Fruit fly (Drosophila melanogaster) whole organism, embryonic: ENCODE results near the gene fit.

Experiments used
- Aef1 ChIP-seq: fragments of 200-800 bp; sonication (Bioruptor generic); IDR thresholded peaks from 3 replicates; pipeline ENCODE4 v1.3.6; 2022; ENCODE audit warnings: missing biosample characterization, missing genetic modification characterization
- Atf6 ChIP-seq: fragments of 200-800 bp; sonication (Bioruptor generic); IDR thresholded peaks from 2 replicates; pipeline ENCODE4 v1.3.6; 2022; ENCODE audit warnings: missing biosample characterization, missing genetic modification characterization
- CG10147 ChIP-seq: fragments of 200-800 bp; sonication (Bioruptor generic); optimal IDR thresholded peaks from 2 replicates; lab custom pipeline; 2019; ENCODE audit warnings: missing biosample characterization, mild to moderate bottlenecking, missing genetic modification characterization, moderate library complexity
- CG10366 ChIP-seq: fragments of 200-800 bp; sonication (Bioruptor generic); IDR thresholded peaks from 2 replicates; pipeline ENCODE4 v1.3.6; 2022; ENCODE audit warnings: missing biosample characterization, missing genetic modification characterization
- CG10543 ChIP-seq: fragments of 200-800 bp; sonication (Bioruptor generic); optimal IDR thresholded peaks from 3 replicates; lab custom pipeline; 2017; ENCODE audit warnings: missing biosample characterization, mild to moderate bottlenecking, missing genetic modification characterization, moderate library complexity
- CG11247 ChIP-seq: fragments of 200-800 bp; sonication (Bioruptor generic); IDR thresholded peaks from 2 replicates; pipeline ENCODE4 v1.3.6; 2022; ENCODE audit warnings: missing biosample characterization, missing genetic modification characterization
- CG11398 ChIP-seq: fragments of 200-800 bp; sonication (Bioruptor generic); optimal IDR thresholded peaks from 2 replicates; lab custom pipeline; 2016; ENCODE audit warnings: missing biosample characterization, missing genetic modification characterization
- CG12769 ChIP-seq: fragments of 200-800 bp; sonication (Bioruptor generic); optimal IDR thresholded peaks from 2 replicates; lab custom pipeline; 2019; ENCODE audit warnings: missing biosample characterization, mild to moderate bottlenecking, missing genetic modification characterization, moderate library complexity
- CG14050 ChIP-seq: fragments of 200-800 bp; sonication (Bioruptor generic); IDR thresholded peaks from 3 replicates; pipeline ENCODE4 v1.3.6; 2022; ENCODE audit warnings: missing biosample characterization, missing genetic modification characterization
- CG14860 ChIP-seq: fragments of 200-800 bp; sonication (Bioruptor generic); IDR thresholded peaks from 3 replicates; pipeline ENCODE4 v1.3.6; 2022; ENCODE audit warnings: missing biosample characterization, missing genetic modification characterization; ENCODE audit not compliant: partially characterized antibody
- CG15601 ChIP-seq: fragments of 200-800 bp; sonication (Bioruptor generic); optimal IDR thresholded peaks from 3 replicates; lab custom pipeline; 2019; ENCODE audit warnings: missing biosample characterization, mild to moderate bottlenecking, missing genetic modification characterization, moderate library complexity
- CG1603 ChIP-seq: fragments of 200-800 bp; sonication (Bioruptor generic); optimal IDR thresholded peaks from 2 replicates; lab custom pipeline; 2019; ENCODE audit warnings: missing biosample characterization, mild to moderate bottlenecking, missing genetic modification characterization, moderate library complexity
- CG16863 ChIP-seq: fragments of 200-800 bp; sonication (Bioruptor generic); optimal IDR thresholded peaks from 3 replicates; lab custom pipeline; 2016; ENCODE audit warnings: missing biosample characterization, missing genetic modification characterization
- CG17385 ChIP-seq: fragments of 200-800 bp; sonication (Bioruptor generic); optimal IDR thresholded peaks from 3 replicates; lab custom pipeline; 2018; ENCODE audit warnings: missing biosample characterization, mild to moderate bottlenecking, missing genetic modification characterization
- CG17829 ChIP-seq: fragments of 200-800 bp; optimal IDR thresholded peaks from 2 replicates; lab custom pipeline; 2019; ENCODE audit warnings: missing biosample characterization, mild to moderate bottlenecking, missing genetic modification characterization, moderate library complexity
- CG4617 ChIP-seq: fragments of 200-800 bp; sonication (Bioruptor generic); optimal IDR thresholded peaks from 3 replicates; lab custom pipeline; 2016; ENCODE audit warnings: missing biosample characterization, missing genetic modification characterization, borderline replicate concordance
- CG6254 ChIP-seq: fragments of 200-800 bp; sonication (Bioruptor generic); optimal IDR thresholded peaks from 3 replicates; lab custom pipeline; 2017; ENCODE audit warnings: mild to moderate bottlenecking, missing biosample characterization, missing genetic modification reagents, missing genetic modification characterization
- CG8359 ChIP-seq: fragments of 200-800 bp; sonication (Bioruptor generic); optimal IDR thresholded peaks from 2 replicates; lab custom pipeline; 2017; ENCODE audit warnings: missing biosample characterization, mild to moderate bottlenecking, missing genetic modification characterization, borderline replicate concordance
- Dbx ChIP-seq: fragments of 200-800 bp; sonication (Bioruptor generic); IDR thresholded peaks from 3 replicates; pipeline ENCODE4 v1.3.6; 2022; ENCODE audit warnings: missing biosample characterization, missing genetic modification characterization
- Dek ChIP-seq: fragments of 200-800 bp; sonication (Bioruptor generic); optimal IDR thresholded peaks from 3 replicates; lab custom pipeline; 2019; ENCODE audit warnings: missing biosample characterization, mild to moderate bottlenecking, missing genetic modification characterization, moderate library complexity
- Doc2 ChIP-seq: fragments of 200-800 bp; sonication (Bioruptor generic); IDR thresholded peaks from 2 replicates; pipeline ENCODE4 v1.3.6; 2022; ENCODE audit warnings: missing biosample characterization, missing genetic modification characterization
- H2.0 ChIP-seq: fragments of 200-800 bp; sonication (Bioruptor generic); IDR thresholded peaks from 2 replicates; pipeline ENCODE4 v1.3.6; 2022; ENCODE audit warnings: missing biosample characterization, missing genetic modification characterization
- Hmr ChIP-seq: fragments of 200-800 bp; sonication (Bioruptor generic); optimal IDR thresholded peaks from 3 replicates; lab custom pipeline; 2017; ENCODE audit warnings: mild to moderate bottlenecking, missing biosample characterization, missing genetic modification reagents, missing genetic modification characterization
- Jarid2 ChIP-seq: fragments of 200-800 bp; sonication (Bioruptor generic); optimal IDR thresholded peaks from 3 replicates; lab custom pipeline; 2017; ENCODE audit warnings: mild to moderate bottlenecking, missing biosample characterization, missing genetic modification reagents, missing genetic modification characterization
- Sry-δ ChIP-seq: fragments of 200-800 bp; sonication (Bioruptor generic); optimal IDR thresholded peaks from 2 replicates; lab custom pipeline; 2016; ENCODE audit warnings: missing biosample characterization, missing genetic modification characterization
- Ssrp ChIP-seq: fragments of 200-800 bp; sonication (Bioruptor generic); optimal IDR thresholded peaks from 2 replicates; lab custom pipeline; 2018; ENCODE audit warnings: missing biosample characterization, mild to moderate bottlenecking, missing genetic modification characterization, moderate library complexity
- Taf1 ChIP-seq: fragments of 200-800 bp; sonication (Bioruptor generic); IDR thresholded peaks from 2 replicates; pipeline ENCODE4 v1.3.6; 2022; ENCODE audit warnings: missing biosample characterization, missing genetic modification characterization
- ase ChIP-seq: fragments of 200-800 bp; sonication (Bioruptor generic); IDR thresholded peaks from 3 replicates; pipeline ENCODE4 v1.3.6; 2022; ENCODE audit warnings: missing biosample characterization, missing genetic modification characterization
- btn ChIP-seq: fragments of 200-800 bp; sonication (Bioruptor generic); optimal IDR thresholded peaks from 2 replicates; lab custom pipeline; 2016; ENCODE audit warnings: missing biosample characterization, missing genetic modification characterization
- croc ChIP-seq: fragments of 200-800 bp; sonication (Bioruptor generic); conservative IDR thresholded peaks from 3 replicates; pipeline ENCODE4 v1.3.6; 2022; ENCODE audit warnings: missing biosample characterization, missing genetic modification characterization
- crol ChIP-seq: fragments of 200-800 bp; sonication (Bioruptor generic); IDR thresholded peaks from 2 replicates; pipeline ENCODE4 v1.3.6; 2022; ENCODE audit warnings: missing biosample characterization, missing genetic modification characterization
- dan ChIP-seq: fragments of 200-800 bp; sonication (Bioruptor generic); IDR thresholded peaks from 2 replicates; pipeline ENCODE4 v1.3.6; 2022; ENCODE audit warnings: missing biosample characterization, missing genetic modification characterization
- dimm ChIP-seq: fragments of 200-800 bp; sonication (Bioruptor generic); IDR thresholded peaks from 2 replicates; pipeline ENCODE4 v1.3.6; 2022; ENCODE audit warnings: missing biosample characterization, missing genetic modification characterization
- dm ChIP-seq: fragments of 200-800 bp; sonication (Bioruptor generic); optimal IDR thresholded peaks from 3 replicates; lab custom pipeline; 2016; ENCODE audit warnings: missing biosample characterization, missing genetic modification characterization
- dpn ChIP-seq, 2 experiments: fragments of 200-800 bp; sonication (Bioruptor generic); optimal IDR thresholded peaks; 3 replicates each; lab custom pipeline; 2016; ENCODE audit warnings: missing biosample characterization in 2 of 2, missing genetic modification characterization in 2 of 2
- emc ChIP-seq: fragments of 200-800 bp; sonication (Bioruptor generic); optimal IDR thresholded peaks from 2 replicates; lab custom pipeline; 2016; ENCODE audit warnings: missing biosample characterization, missing genetic modification characterization
- fd3F ChIP-seq: fragments of 200-800 bp; sonication (Bioruptor generic); optimal IDR thresholded peaks from 2 replicates; lab custom pipeline; 2018; ENCODE audit warnings: missing biosample characterization, mild to moderate bottlenecking, missing genetic modification characterization, moderate library complexity
- grau ChIP-seq: fragments of 200-800 bp; optimal IDR thresholded peaks from 3 replicates; lab custom pipeline; 2019; ENCODE audit warnings: missing biosample characterization, mild to moderate bottlenecking, missing genetic modification characterization, moderate library complexity
- grn ChIP-seq: fragments of 200-800 bp; sonication (Bioruptor generic); optimal IDR thresholded peaks from 3 replicates; lab custom pipeline; 2017; ENCODE audit warnings: missing biosample characterization, missing genetic modification characterization
- insv ChIP-seq, 2 experiments: fragments of 200-800 bp; sonication (Bioruptor generic); optimal IDR thresholded peaks; 3 replicates each; lab custom pipeline; 2016 to 2018; ENCODE audit warnings: missing biosample characterization in 2 of 2, missing genetic modification characterization in 2 of 2
- jumu ChIP-seq: fragments of 200-800 bp; sonication (Bioruptor generic); optimal IDR thresholded peaks from 3 replicates; lab custom pipeline; 2016; ENCODE audit warnings: missing biosample characterization, missing genetic modification characterization
- kay ChIP-seq: fragments of 200-800 bp; sonication (Bioruptor generic); optimal IDR thresholded peaks from 2 replicates; lab custom pipeline; 2016; ENCODE audit warnings: missing biosample characterization, missing genetic modification characterization
- lab ChIP-seq: fragments of 200-800 bp; sonication (Bioruptor generic); optimal IDR thresholded peaks from 3 replicates; lab custom pipeline; 2017; ENCODE audit warnings: missing biosample characterization, missing genetic modification characterization, mild to moderate bottlenecking, moderate library complexity, missing genetic modification reagents
- lola ChIP-seq, 3 experiments: fragments of >200 bp in 2 of 3; fragments of 200-800 bp in 1 of 3; sonication (Bioruptor generic) in 1 of 3; optimal IDR thresholded peaks; 2 replicates each; lab custom pipeline; 2017 to 2019; ENCODE audit warnings: missing biosample characterization in 3 of 3, missing genetic modification characterization in 3 of 3, mild to moderate bottlenecking in 1 of 3, moderate library complexity in 1 of 3
- luna ChIP-seq: fragments of 200-800 bp; sonication (Bioruptor generic); optimal IDR thresholded peaks from 2 replicates; lab custom pipeline; 2016; ENCODE audit warnings: missing biosample characterization, missing genetic modification characterization
- phol ChIP-seq: fragments of 200-800 bp; sonication (Bioruptor generic); optimal IDR thresholded peaks from 3 replicates; lab custom pipeline; 2018; ENCODE audit warnings: missing biosample characterization, mild to moderate bottlenecking, missing genetic modification characterization, moderate library complexity
- pnt ChIP-seq: fragments of 200-800 bp; sonication (Bioruptor generic); optimal IDR thresholded peaks from 3 replicates; lab custom pipeline; 2016; ENCODE audit warnings: missing biosample characterization, missing genetic modification characterization
- sens ChIP-seq: fragments of 200-800 bp; sonication (Bioruptor generic); peaks from one replicate; lab custom pipeline; 2016; ENCODE audit warnings: missing biosample characterization, missing genetic modification characterization
- sens-2 ChIP-seq: fragments of 200-800 bp; sonication (Bioruptor generic); IDR thresholded peaks from 2 replicates; pipeline ENCODE4 v1.3.6; 2022; ENCODE audit warnings: missing biosample characterization, missing genetic modification characterization
- seq ChIP-seq: fragments of 200-800 bp; sonication (Bioruptor generic); IDR thresholded peaks from 2 replicates; pipeline ENCODE4 v1.3.6; 2022; ENCODE audit warnings: missing biosample characterization, missing genetic modification characterization
- unc-4 ChIP-seq: fragments of 200-800 bp; sonication (Bioruptor generic); IDR thresholded peaks from 2 replicates; pipeline ENCODE4 v1.3.6; 2022; ENCODE audit warnings: missing biosample characterization, missing genetic modification characterization; ENCODE audit not compliant: partially characterized antibody
- zfh2 ChIP-seq: fragments of 200-800 bp; sonication (Bioruptor generic); optimal IDR thresholded peaks from 2 replicates; lab custom pipeline; 2016; ENCODE audit warnings: missing biosample characterization, missing genetic modification characterization

The fit gene

dm6 chr3R:21838505-21838956 is 45.7 kb downstream of the fit start (continued):
- peak; percentile 61 for TF ChIP-seq CG1603 (tag; lab: Kevin White, UChicago)
- no peak for TF ChIP-seq pnt (GFP tag; lab: Kevin White, UChicago)
- peak; percentile 29 for TF ChIP-seq Ssrp (tag; lab: Kevin White, UChicago)
- TF ChIP-seq emc (GFP tag; lab: Kevin White, UChicago), result no peak
- peak; percentile 4 for TF ChIP-seq Hmr
- peak; percentile 5 for TF ChIP-seq jumu
- TF ChIP-seq ase (GFP tag; lab: Robert Waterston, UW), result no peak
- peak in 1 of 3 experiments; percentile 28 for TF ChIP-seq lola (GFP tag; optimal IDR thresholded peaks at IDR 0.05; lab: Kevin White, UChicago)
- TF ChIP-seq kay (GFP tag; lab: Kevin White, UChicago), result no peak
- no peak for TF ChIP-seq luna (GFP tag; lab: Kevin White, UChicago)
- no peak for TF ChIP-seq Jarid2 (GFP tag; lab: Kevin White, UChicago)
- TF ChIP-seq grau (tag; lab: Kevin White, UChicago), result peak; percentile 31
- TF ChIP-seq croc (GFP tag; lab: Robert Waterston, UW), result no peak
- no peak for TF ChIP-seq CG11398 (GFP tag; lab: Kevin White, UChicago)
- no peak for TF ChIP-seq CG15601 (tag; lab: Kevin White, UChicago)
- TF ChIP-seq crol (GFP tag; lab: Robert Waterston, UW), result no peak
- TF ChIP-seq sens-2, result no peak
- TF ChIP-seq sens (GFP tag; lab: Kevin White, UChicago), result peak; percentile 90
- peak; percentile 24 for TF ChIP-seq CG17829
- TF ChIP-seq dan (GFP tag; lab: Robert Waterston, UW), result no peak
- TF ChIP-seq fd3F (GFP tag; lab: Kevin White, UChicago), result no peak
- no peak for TF ChIP-seq CG14860 (GFP tag; lab: Robert Waterston, UW)
- TF ChIP-seq CG10543 (GFP tag; lab: Kevin White, UChicago), result no peak
- no peak for TF ChIP-seq dimm (GFP tag; lab: Robert Waterston, UW)
- no peak for TF ChIP-seq btn
- TF ChIP-seq lab, result no peak
- no peak for TF ChIP-seq Atf6 (GFP tag; lab: Robert Waterston, UW)
- TF ChIP-seq dpn (GFP tag; optimal IDR thresholded peaks at IDR 0.05; lab: Kevin White, UChicago), result no peak
- TF ChIP-seq Doc2 (GFP tag; lab: Robert Waterston, UW), result no peak
- peak; percentile 33 for TF ChIP-seq phol (tag; lab: Kevin White, UChicago)
- TF ChIP-seq unc-4 (GFP tag; lab: Robert Waterston, UW), result no peak
- TF ChIP-seq Sry-δ (GFP tag; lab: Kevin White, UChicago), result no peak
- TF ChIP-seq CG10366 (GFP tag; lab: Robert Waterston, UW), result no peak
- no peak for TF ChIP-seq Taf1 (GFP tag; lab: Robert Waterston, UW)
- no peak for TF ChIP-seq seq
- TF ChIP-seq CG11247 (GFP tag; lab: Robert Waterston, UW), result no peak
- TF ChIP-seq Aef1 (GFP tag; lab: Robert Waterston, UW), result no peak
- no peak for TF ChIP-seq CG10147
- TF ChIP-seq CG17385 (GFP tag; lab: Kevin White, UChicago), result peak; percentile 3
- no peak for TF ChIP-seq CG8359 (GFP tag; lab: Kevin White, UChicago)
- TF ChIP-seq CG4617, result no peak
- TF ChIP-seq dm (GFP tag; lab: Kevin White, UChicago), result no peak
- TF ChIP-seq CG6254 (GFP tag; lab: Kevin White, UChicago), result no peak
- TF ChIP-seq zfh2, result no peak
- TF ChIP-seq CG16863, result peak; percentile 18
- no peak for TF ChIP-seq CG12769 (tag; lab: Kevin White, UChicago)
- TF ChIP-seq grn (GFP tag; lab: Kevin White, UChicago), result no peak
- no peak for TF ChIP-seq Dek (tag; lab: Kevin White, UChicago)
- no peak for TF ChIP-seq CG14050 (GFP tag; lab: Robert Waterston, UW)
- TF ChIP-seq H2.0 (GFP tag; lab: Robert Waterston, UW), result no peak
- TF ChIP-seq Dbx (GFP tag; lab: Robert Waterston, UW), result no peak
- TF ChIP-seq insv (GFP tag; optimal IDR thresholded peaks at IDR 0.05; lab: Kevin White, UChicago), result no peak
